Fruit fly (Drosophila melanogaster) whole organism, embryonic: ENCODE results near the gene CG7272.
A peak's percentile ranks its signal among the peaks of the same experiment; 100 is the strongest.

Experiments used
- BtbVII ChIP-seq: fragments of 200-800 bp; sonication (Bioruptor generic); optimal IDR thresholded peaks from 3 replicates; lab custom pipeline; 2017; ENCODE audit warnings: missing biosample characterization, mild to moderate bottlenecking, missing genetic modification characterization
- CG10274 ChIP-seq: fragments of 200-800 bp; sonication (Bioruptor generic); optimal IDR thresholded peaks from 3 replicates; lab custom pipeline; 2017; ENCODE audit warnings: missing biosample characterization, mild to moderate bottlenecking, missing genetic modification characterization
- CG11696 ChIP-seq: fragments of 200-800 bp; sonication (Bioruptor generic); IDR thresholded peaks from 2 replicates; pipeline ENCODE4 v1.3.6; 2022; ENCODE audit warnings: missing biosample characterization, missing genetic modification characterization
- CG12071 ChIP-seq: fragments of 200-800 bp; sonication (Bioruptor generic); optimal IDR thresholded peaks from 3 replicates; lab custom pipeline; 2018; ENCODE audit warnings: missing biosample characterization, mild to moderate bottlenecking, missing genetic modification characterization
- CG12236 ChIP-seq: fragments of 200-800 bp; sonication (Bioruptor generic); optimal IDR thresholded peaks from 2 replicates; lab custom pipeline; 2016; ENCODE audit warnings: missing biosample characterization, missing genetic modification characterization
- CG12299 ChIP-seq: fragments of 200-800 bp; sonication (Bioruptor generic); optimal IDR thresholded peaks from 2 replicates; lab custom pipeline; 2018; ENCODE audit warnings: missing biosample characterization, mild to moderate bottlenecking, missing genetic modification characterization
- CG13123 ChIP-seq: fragments of 200-800 bp; sonication (Bioruptor generic); optimal IDR thresholded peaks from 2 replicates; lab custom pipeline; 2016; ENCODE audit warnings: missing biosample characterization, missing genetic modification characterization
- CG13296 ChIP-seq: fragments of 200-800 bp; sonication (Bioruptor generic); optimal IDR thresholded peaks from 3 replicates; lab custom pipeline; 2018; ENCODE audit warnings: missing biosample characterization, mild to moderate bottlenecking, missing genetic modification characterization
- CG14014 ChIP-seq: fragments of 200-800 bp; sonication (Bioruptor generic); IDR thresholded peaks from 2 replicates; pipeline ENCODE4 v1.3.6; 2022; ENCODE audit warnings: missing biosample characterization, missing genetic modification characterization
- CG14441 ChIP-seq: fragments of 200-800 bp; sonication (Bioruptor generic); IDR thresholded peaks from 2 replicates; pipeline ENCODE4 v1.3.6; 2022; ENCODE audit warnings: missing biosample characterization, missing genetic modification characterization
- CG18599 ChIP-seq: fragments of 200-800 bp; sonication (Bioruptor generic); optimal IDR thresholded peaks from 3 replicates; lab custom pipeline; 2017; ENCODE audit warnings: missing biosample characterization, missing genetic modification characterization, mild to moderate bottlenecking, moderate library complexity, missing genetic modification reagents
- CG18619 ChIP-seq: fragments of 200-800 bp; sonication (Bioruptor generic); optimal IDR thresholded peaks from 3 replicates; lab custom pipeline; 2017; ENCODE audit warnings: missing biosample characterization, mild to moderate bottlenecking, missing genetic modification characterization
- CG2120 ChIP-seq: fragments of 200-800 bp; sonication (Bioruptor generic); optimal IDR thresholded peaks from 3 replicates; lab custom pipeline; 2016; ENCODE audit warnings: missing biosample characterization, missing genetic modification characterization
- CG32532 ChIP-seq: fragments of 200-800 bp; sonication (Bioruptor generic); IDR thresholded peaks from 2 replicates; pipeline ENCODE4 v1.3.6; 2022; ENCODE audit warnings: missing biosample characterization, missing genetic modification characterization
- CG4328 ChIP-seq: fragments of 200-800 bp; sonication (Bioruptor generic); optimal IDR thresholded peaks from 3 replicates; lab custom pipeline; 2017; ENCODE audit warnings: missing biosample characterization, missing genetic modification reagents, missing genetic modification characterization
- CG6765 ChIP-seq: fragments of 200-800 bp; sonication (Bioruptor generic); optimal IDR thresholded peaks from 3 replicates; lab custom pipeline; 2017; ENCODE audit warnings: missing biosample characterization, mild to moderate bottlenecking, missing genetic modification characterization
- CG7556 ChIP-seq: fragments of 200-800 bp; sonication (Bioruptor generic); optimal IDR thresholded peaks from 2 replicates; lab custom pipeline; 2017; ENCODE audit warnings: missing biosample characterization, mild to moderate bottlenecking, missing genetic modification characterization
- CG8089 ChIP-seq: fragments of 200-800 bp; sonication (Bioruptor generic); optimal IDR thresholded peaks from 3 replicates; lab custom pipeline; 2016; ENCODE audit warnings: missing biosample characterization, missing genetic modification characterization
- Deaf1 ChIP-seq: fragments of 200-800 bp; optimal IDR thresholded peaks from 3 replicates; lab custom pipeline; 2019; ENCODE audit warnings: missing biosample characterization, mild to moderate bottlenecking, missing genetic modification characterization, moderate library complexity
- Dfd ChIP-seq, 2 experiments: fragments of >200 bp; optimal IDR thresholded peaks; 2 replicates each; lab custom pipeline; 2017; ENCODE audit warnings: missing biosample characterization in 2 of 2, missing genetic modification characterization in 2 of 2
- Ets65A ChIP-seq: fragments of 200-800 bp; sonication (Bioruptor generic); peaks from one replicate; lab custom pipeline; 2016; ENCODE audit warnings: missing biosample characterization, missing genetic modification characterization
- Hand ChIP-seq: fragments of 200-800 bp; sonication (Bioruptor generic); optimal IDR thresholded peaks from 2 replicates; lab custom pipeline; 2017; ENCODE audit warnings: mild to moderate bottlenecking, missing biosample characterization, missing genetic modification reagents, missing genetic modification characterization
- Hmr ChIP-seq: fragments of 200-800 bp; sonication (Bioruptor generic); optimal IDR thresholded peaks from 3 replicates; lab custom pipeline; 2017; ENCODE audit warnings: mild to moderate bottlenecking, missing biosample characterization, missing genetic modification reagents, missing genetic modification characterization
- Lim3 ChIP-seq: fragments of 200-800 bp; sonication (Bioruptor generic); IDR thresholded peaks from 2 replicates; pipeline ENCODE4 v1.3.6; 2022; ENCODE audit warnings: missing biosample characterization, missing genetic modification characterization
- Med ChIP-seq: fragments of 200-800 bp; sonication (Bioruptor generic); peaks from one replicate; lab custom pipeline; 2016; ENCODE audit warnings: missing biosample characterization, missing genetic modification characterization, mild to moderate bottlenecking, inconsistent platforms, moderate library complexity
- NC2α ChIP-seq: fragments of 200-800 bp; sonication (Bioruptor generic); optimal IDR thresholded peaks from 2 replicates; lab custom pipeline; 2016; ENCODE audit warnings: missing biosample characterization, missing genetic modification characterization
- PHDP ChIP-seq: fragments of 200-800 bp; sonication (Bioruptor generic); optimal IDR thresholded peaks from 3 replicates; lab custom pipeline; 2018; ENCODE audit warnings: missing biosample characterization, mild to moderate bottlenecking, missing genetic modification characterization, moderate library complexity
- Pdp1 ChIP-seq, 2 experiments: fragments of 200-800 bp; sonication (Bioruptor generic); optimal IDR thresholded peaks; 3 replicates each; lab custom pipeline; 2016; ENCODE audit warnings: missing biosample characterization in 2 of 2, missing genetic modification characterization in 2 of 2, mild to moderate bottlenecking in 1 of 2, moderate library complexity in 1 of 2
- Side ChIP-seq: fragments of 200-800 bp; sonication (Bioruptor generic); optimal IDR thresholded peaks from 2 replicates; lab custom pipeline; 2016; ENCODE audit warnings: missing biosample characterization, missing genetic modification characterization
- bab2 ChIP-seq: fragments of 200-800 bp; sonication (Bioruptor generic); optimal IDR thresholded peaks from 2 replicates; lab custom pipeline; 2016; ENCODE audit warnings: missing biosample characterization, missing genetic modification characterization
- fd3F ChIP-seq: fragments of 200-800 bp; sonication (Bioruptor generic); optimal IDR thresholded peaks from 2 replicates; lab custom pipeline; 2018; ENCODE audit warnings: missing biosample characterization, mild to moderate bottlenecking, missing genetic modification characterization, moderate library complexity
- ftz-f1 ChIP-seq: fragments of 200-800 bp; sonication (Bioruptor generic); optimal IDR thresholded peaks from 2 replicates; lab custom pipeline; 2016; ENCODE audit warnings: missing biosample characterization, missing genetic modification characterization
- pita ChIP-seq: fragments of 200-800 bp; sonication (Bioruptor generic); optimal IDR thresholded peaks from 2 replicates; lab custom pipeline; 2017; ENCODE audit warnings: missing biosample characterization, mild to moderate bottlenecking, missing genetic modification characterization
- salm ChIP-seq: fragments of 200-800 bp; sonication (Bioruptor generic); optimal IDR thresholded peaks from 2 replicates; lab custom pipeline; 2018; ENCODE audit warnings: missing biosample characterization, mild to moderate bottlenecking, missing genetic modification characterization
- seq ChIP-seq: fragments of 200-800 bp; sonication (Bioruptor generic); IDR thresholded peaks from 2 replicates; pipeline ENCODE4 v1.3.6; 2022; ENCODE audit warnings: missing biosample characterization, missing genetic modification characterization

Gene CG7272

DNA sequence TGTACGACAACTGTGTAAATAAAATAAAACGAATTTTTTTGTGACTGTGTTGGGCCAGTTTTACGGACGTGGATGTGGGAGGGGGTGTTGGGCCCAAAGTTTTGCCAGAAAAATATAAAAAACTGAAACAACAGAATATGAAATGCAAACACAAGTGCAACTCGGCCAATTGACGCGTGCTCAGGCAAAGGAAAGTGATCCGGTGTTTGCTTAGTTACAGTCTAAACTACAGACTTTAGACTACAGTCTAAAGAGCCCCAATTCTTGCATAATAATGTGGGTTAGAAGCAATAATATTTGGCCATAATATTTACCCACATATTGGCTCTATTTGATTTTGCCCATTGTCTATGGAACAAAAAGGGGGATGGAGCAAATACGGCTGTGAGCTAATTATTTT is 48.1 kb downstream of the CG7272 start (continued):
- TF ChIP-seq PHDP (tag; lab: Kevin White, UChicago), result peak; percentile 26
- TF ChIP-seq CG11696 (GFP tag; lab: Robert Waterston, UW), result 0 out of 2 replicates have a peak, but pooled peaks have one; percentile 13
- peak; percentile 66 for TF ChIP-seq BtbVII (GFP tag; lab: Kevin White, UChicago)
- TF ChIP-seq CG18619 (GFP tag; lab: Kevin White, UChicago), result peak; percentile 11
- TF ChIP-seq CG12299 (tag; lab: Kevin White, UChicago), result peak; percentile 20
- no peak for TF ChIP-seq Deaf1
- TF ChIP-seq Lim3, result no peak
- TF ChIP-seq CG12071 (GFP tag; lab: Kevin White, UChicago), result no peak
- no peak for TF ChIP-seq CG14441 (GFP tag; lab: Robert Waterston, UW)
- no peak for TF ChIP-seq CG13123 (GFP tag; lab: Kevin White, UChicago)
- peak; percentile 72 for TF ChIP-seq Med (GFP tag; lab: Kevin White, UChicago)
- TF ChIP-seq CG13296, result peak; percentile 49
- TF ChIP-seq CG14014 (GFP tag; lab: Robert Waterston, UW), result peak; percentile 13; the same call in 1 of the 2 replicates
- TF ChIP-seq seq (GFP tag; lab: Robert Waterston, UW), result 0 out of 2 replicates have a peak, but pooled peaks have one; percentile 19
- peak; percentile 15 for TF ChIP-seq Side
- TF ChIP-seq Dfd (GFP tag; optimal IDR thresholded peaks at IDR 0.05; lab: Kevin White, UChicago), result no peak
- TF ChIP-seq ftz-f1 (GFP tag; lab: Kevin White, UChicago), result no peak
- no peak for TF ChIP-seq salm (tag; lab: Kevin White, UChicago)
- TF ChIP-seq CG4328 (GFP tag; lab: Kevin White, UChicago), result peak; percentile 42
- TF ChIP-seq Hmr (GFP tag; lab: Kevin White, UChicago), result peak; percentile 69
- TF ChIP-seq CG7556, result peak; percentile 23
- TF ChIP-seq fd3F, result peak; percentile 45
- TF ChIP-seq Ets65A, result no peak
- TF ChIP-seq CG32532 (GFP tag; lab: Robert Waterston, UW), result no peak
- peak; percentile 32 for TF ChIP-seq bab2
- TF ChIP-seq CG6765 (GFP tag; lab: Kevin White, UChicago), result peak; percentile 44
- no peak for TF ChIP-seq CG10274 (GFP tag; lab: Kevin White, UChicago)
- TF ChIP-seq Pdp1 (GFP tag; optimal IDR thresholded peaks at IDR 0.05; lab: Kevin White, UChicago), result peak in 1 of 2 experiments; percentile 34
- peak; percentile 42 for TF ChIP-seq Hand
- TF ChIP-seq NC2α (GFP tag; lab: Kevin White, UChicago), result no peak
- TF ChIP-seq CG12236 (GFP tag; lab: Kevin White, UChicago), result no peak
- no peak for TF ChIP-seq pita (GFP tag; lab: Kevin White, UChicago)
- TF ChIP-seq CG2120 (GFP tag; lab: Kevin White, UChicago), result peak; percentile 31
- TF ChIP-seq CG8089 (GFP tag; lab: Kevin White, UChicago), result no peak
- TF ChIP-seq CG18599, result peak; percentile 72
- TF ChIP-seq, all 482 proteins: peak for 64
